Worm (Caenorhabditis elegans): Measurements from ENCODE around the gene ttb-1.
A peak's percentile ranks its signal among the peaks of the same experiment; 100 is the strongest.

ttb-1 gene

DNA sequence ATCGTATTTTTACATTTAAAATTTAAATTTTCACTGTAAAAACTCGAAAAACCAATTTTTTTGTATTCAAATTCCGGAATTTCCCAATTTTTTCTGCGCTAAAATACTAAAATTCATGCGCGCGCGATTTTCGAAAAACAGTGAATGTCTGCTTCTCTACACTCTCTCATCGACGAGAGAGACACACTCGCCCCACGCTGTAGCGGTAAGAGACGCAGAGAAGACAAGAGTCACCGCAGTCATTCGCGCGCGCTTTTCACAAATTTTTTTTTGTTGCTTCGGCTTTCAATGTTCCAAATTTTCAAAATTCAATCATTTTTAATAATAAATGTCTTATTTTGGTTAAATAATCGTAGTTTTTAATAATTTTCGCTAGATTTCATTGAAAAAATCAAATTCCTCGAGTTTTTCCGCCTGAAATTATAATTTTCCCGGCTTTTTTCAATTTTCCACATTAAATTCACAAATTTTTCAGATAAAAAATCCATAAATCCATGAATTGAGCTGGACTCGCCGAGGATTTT lies 29.1 kb downstream of the ttb-1 start, which contains the start of gene arid-1 (continued):
- TF ChIP-seq hlh-17 (GFP tag; optimal IDR thresholded peaks at IDR 0.05; ENCODE audit: borderline replicate concordance) (no peak), pax-3 (tag; optimal IDR thresholded peaks at IDR 0.05) (no peak), dpl-1 (GFP tag; optimal IDR thresholded peaks at IDR 0.05) (peak; percentile 56 to 77 (median 70)), mab-9 (GFP tag; IDR thresholded peaks at IDR 0.05) (no peak), pqm-1 (tag; optimal IDR thresholded peaks at IDR 0.05) (no peak)

DNA sequence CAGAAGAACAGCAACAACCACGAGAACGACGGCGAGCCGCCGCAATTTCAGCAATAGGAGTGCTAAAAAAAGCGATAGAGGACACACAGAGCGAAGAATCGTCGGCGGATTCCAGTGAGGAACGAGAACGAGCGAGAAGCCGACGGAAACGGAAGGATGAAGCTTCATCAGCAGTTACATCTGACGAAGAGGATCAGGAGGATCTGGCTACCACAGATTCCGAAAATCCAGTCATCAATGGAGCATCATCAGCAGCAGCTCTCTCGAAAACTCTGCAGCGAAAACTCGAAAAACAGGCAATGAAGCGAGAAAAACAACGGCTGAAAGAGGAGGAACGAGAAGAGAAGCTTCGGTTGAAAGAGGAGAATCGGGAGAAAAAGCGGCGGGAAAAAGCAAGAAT lies 32.8 kb downstream of the ttb-1 start:
- TF ChIP-seq nhr-47 (tag; optimal IDR thresholded peaks at IDR 0.05) (no peak), efl-1 (optimal IDR thresholded peaks at IDR 0.05) (no peak), efl-1 (GFP tag; optimal IDR thresholded peaks at IDR 0.05 in 1 of 2) (peak in 1 of 2 experiments; percentile 52)

DNA sequence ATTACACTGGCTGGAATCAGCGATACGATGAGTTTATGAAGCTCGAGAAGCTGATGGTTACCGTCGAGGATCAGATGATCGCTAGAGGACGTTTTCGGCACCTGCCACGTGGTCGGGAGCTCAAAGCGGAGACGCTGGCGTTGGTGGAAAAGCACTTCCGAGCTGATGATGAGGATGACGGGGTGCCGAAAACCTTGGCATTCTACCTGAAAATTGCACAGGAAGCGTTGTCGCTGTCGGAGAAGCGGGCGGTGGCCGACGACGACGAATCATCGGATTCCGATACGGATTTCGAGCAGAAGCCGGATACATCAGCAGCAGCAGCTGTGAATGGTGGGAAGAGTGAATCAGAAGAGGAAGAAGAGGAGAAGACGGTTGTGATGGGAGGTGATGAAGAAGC lies 38.1 kb downstream of the ttb-1 start:
- TF ChIP-seq swsn-7 (tag; optimal IDR thresholded peaks at IDR 0.05), result no peak
- TF ChIP-seq nhr-20 (tag; optimal IDR thresholded peaks at IDR 0.05), result no peak
- no peak for TF ChIP-seq tbx-2 (tag; optimal IDR thresholded peaks at IDR 0.05)
- TF ChIP-seq irx-1 (tag; optimal IDR thresholded peaks at IDR 0.05), result no peak
- TF ChIP-seq zag-1 (tag; optimal IDR thresholded peaks at IDR 0.05), result no peak

DNA sequence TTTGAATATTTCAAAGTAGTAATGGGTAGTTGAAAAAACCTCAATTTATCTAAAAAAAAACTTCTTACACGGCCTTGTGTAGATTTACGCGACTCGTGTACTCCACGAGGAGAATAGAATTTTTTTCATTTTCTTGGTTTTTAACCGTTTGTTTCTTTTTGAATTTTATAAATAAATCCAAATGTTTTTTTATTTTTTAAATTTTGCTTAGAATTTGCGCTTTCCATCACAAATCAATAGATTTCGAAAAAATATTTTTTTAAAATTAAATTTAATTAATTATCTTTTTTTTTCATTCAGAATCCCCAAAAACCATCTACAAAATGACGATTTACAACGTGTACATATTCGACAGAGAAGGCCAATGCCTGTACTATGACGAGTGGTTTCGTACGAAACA lies 44.7 kb downstream of the ttb-1 start, which contains the start of gene trpp-1:
Gene trpp-1, plus strand, starts transcription at position 301 of the 400 bp plus-strand sequence.
- TF ChIP-seq nhr-85 (tag), result peak; percentile 20
- no peak for TF ChIP-seq jun-1 (tag; optimal IDR thresholded peaks at IDR 0.05)

DNA sequence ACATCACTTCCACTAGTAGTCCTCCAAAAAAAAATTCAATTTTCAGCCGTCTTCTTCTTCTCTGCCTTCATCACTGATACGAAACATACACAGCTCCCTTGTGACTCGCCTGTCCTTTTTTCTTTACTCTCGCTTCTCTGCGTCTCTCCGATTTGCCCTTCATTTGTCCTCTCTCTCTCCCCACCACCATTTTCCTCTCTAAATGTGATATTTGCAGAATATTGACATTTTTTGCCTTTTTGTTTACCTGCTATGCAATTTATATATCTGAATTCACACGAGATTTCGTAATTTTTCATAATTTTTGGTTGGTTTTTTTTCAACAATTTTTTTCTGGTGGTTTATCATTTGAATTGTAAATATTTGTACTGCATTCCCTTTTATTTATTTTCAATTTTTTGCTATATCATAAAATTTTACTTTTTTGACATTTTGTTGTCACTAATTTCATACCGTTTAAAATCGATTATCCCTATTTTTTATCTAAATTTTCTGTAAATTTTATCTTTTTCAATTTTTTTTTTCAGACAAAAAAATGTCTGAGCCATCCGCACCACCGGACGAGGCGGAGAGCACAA lies 47.3 kb downstream of the ttb-1 start, which contains the start of gene lec-12:
Gene lec-12, plus strand, starts transcription at position 528 of the 578 bp plus-strand sequence.
- no peak for TF ChIP-seq sptf-1 (tag; optimal IDR thresholded peaks at IDR 0.05)
- no peak for TF ChIP-seq fos-1 (tag; optimal IDR thresholded peaks at IDR 0.05)
- TF ChIP-seq nhr-20 (tag; optimal IDR thresholded peaks at IDR 0.05), result peak; percentile 24
- TF ChIP-seq vab-15 (tag; optimal IDR thresholded peaks at IDR 0.05), result no peak
- TF ChIP-seq lin-13 (GFP tag; optimal IDR thresholded peaks at IDR 0.05), result no peak
- no peak for TF ChIP-seq nhr-76 (tag; optimal IDR thresholded peaks at IDR 0.05)
- no peak for TF ChIP-seq ceh-90 (tag; optimal IDR thresholded peaks at IDR 0.05)
- peak; percentile 8 for TF ChIP-seq fkh-8 (tag; optimal IDR thresholded peaks at IDR 0.05)
- TF ChIP-seq snu-23 (GFP tag; optimal IDR thresholded peaks at IDR 0.05), result peak; percentile 21
- peak; percentile 14 for TF ChIP-seq irx-1 (tag; optimal IDR thresholded peaks at IDR 0.05)
- peak; percentile 16 for TF ChIP-seq nhr-47 (tag; optimal IDR thresholded peaks at IDR 0.05)
- TF ChIP-seq efl-1 (optimal IDR thresholded peaks at IDR 0.05), result no peak
- TF ChIP-seq efl-1 (GFP tag; optimal IDR thresholded peaks at IDR 0.05 in 1 of 2), result peak in 1 of 2 experiments; percentile 8
- TF ChIP-seq unc-130 (tag; optimal IDR thresholded peaks at IDR 0.05), result no peak
- TF ChIP-seq tlp-1 (tag; optimal IDR thresholded peaks at IDR 0.05), result no peak
- no peak for TF ChIP-seq unc-30 (tag; optimal IDR thresholded peaks at IDR 0.05)
- TF ChIP-seq C34B4.2 (tag; optimal IDR thresholded peaks at IDR 0.05), result no peak
- TF ChIP-seq unc-98 (GFP tag; IDR thresholded peaks at IDR 0.05), result no peak
- no peak for TF ChIP-seq efl-3 (GFP tag; optimal IDR thresholded peaks at IDR 0.05)
- TF ChIP-seq elt-3 (tag; optimal IDR thresholded peaks at IDR 0.05), result no peak
- TF ChIP-seq C04F5.9 (tag; optimal IDR thresholded peaks at IDR 0.05), result no peak
- no peak for TF ChIP-seq isw-1 (GFP tag; IDR thresholded peaks at IDR 0.05)
- TF ChIP-seq lin-35 (GFP tag; optimal IDR thresholded peaks at IDR 0.05), result no peak
- TF ChIP-seq mep-1 (tag; optimal IDR thresholded peaks at IDR 0.05), result peak; percentile 15
- peak; percentile 11 for TF ChIP-seq skn-1 (tag; optimal IDR thresholded peaks at IDR 0.05)
- TF ChIP-seq nhr-71 (tag; optimal IDR thresholded peaks at IDR 0.05), result peak; percentile 25
- no peak for TF ChIP-seq rnt-1 (tag; optimal IDR thresholded peaks at IDR 0.05)
- no peak for TF ChIP-seq fkh-10 (GFP tag; optimal IDR thresholded peaks at IDR 0.05)
- TF ChIP-seq Y116A8C.19 (tag; optimal IDR thresholded peaks at IDR 0.05; ENCODE audit: borderline replicate concordance), result no peak
- no peak for TF ChIP-seq unc-62 (GFP tag; optimal IDR thresholded peaks at IDR 0.05)
- TF ChIP-seq mab-9 (GFP tag; IDR thresholded peaks at IDR 0.05), result no peak
- TF ChIP-seq lsy-2 (tag; optimal IDR thresholded peaks at IDR 0.05), result peak in 1 of 2 experiments; percentile 10
- TF ChIP-seq zag-1 (tag; optimal IDR thresholded peaks at IDR 0.05), result no peak
- no peak for TF ChIP-seq mdl-1 (tag; optimal IDR thresholded peaks at IDR 0.05)
- TF ChIP-seq ceh-88 (GFP tag; IDR thresholded peaks at IDR 0.05), result no peak
- TF ChIP-seq egl-27 (tag; optimal IDR thresholded peaks at IDR 0.05), result no peak
- TF ChIP-seq tbx-2 (tag; optimal IDR thresholded peaks at IDR 0.05), result no peak

Data from whole organism, L1 larva.